Fruit fly (Drosophila melanogaster) whole organism, embryonic: Measurements from ENCODE around the gene hfp.

ENCODE experiments used
- Adf1 ChIP-seq: fragments of 200-800 bp; sonication (Bioruptor generic); IDR thresholded peaks from 2 replicates; pipeline ENCODE4 v1.3.6; 2022; ENCODE audit warnings: missing biosample characterization, missing genetic modification characterization
- BEAF-32 ChIP-seq: fragments of 200-800 bp; sonication (Bioruptor generic); optimal IDR thresholded peaks from 3 replicates; lab custom pipeline; 2017; ENCODE audit warnings: missing biosample characterization, missing genetic modification characterization, mild to moderate bottlenecking, moderate library complexity, missing genetic modification reagents
- BtbVII ChIP-seq: fragments of 200-800 bp; sonication (Bioruptor generic); optimal IDR thresholded peaks from 3 replicates; lab custom pipeline; 2017; ENCODE audit warnings: missing biosample characterization, mild to moderate bottlenecking, missing genetic modification characterization
- CG10979 ChIP-seq: fragments of 200-800 bp; sonication (Bioruptor generic); optimal IDR thresholded peaks from 2 replicates; lab custom pipeline; 2018; ENCODE audit warnings: missing biosample characterization, mild to moderate bottlenecking, missing genetic modification characterization, moderate library complexity
- CG12155 ChIP-seq: fragments of 200-800 bp; sonication (Bioruptor generic); optimal IDR thresholded peaks from 3 replicates; lab custom pipeline; 2016; ENCODE audit warnings: missing biosample characterization, missing genetic modification characterization
- CG15073 ChIP-seq: fragments of 200-800 bp; sonication (Bioruptor generic); optimal IDR thresholded peaks from 2 replicates; lab custom pipeline; 2016; ENCODE audit warnings: missing biosample characterization, missing genetic modification characterization
- CG15514 ChIP-seq: fragments of 200-800 bp; sonication (Bioruptor generic); optimal IDR thresholded peaks from 3 replicates; lab custom pipeline; 2017; ENCODE audit warnings: missing biosample characterization, missing genetic modification characterization, mild to moderate bottlenecking, moderate library complexity, missing genetic modification reagents
- CG15696 ChIP-seq: fragments of 200-800 bp; sonication (Bioruptor generic); optimal IDR thresholded peaks from 2 replicates; lab custom pipeline; 2019; ENCODE audit warnings: missing biosample characterization, mild to moderate bottlenecking, missing genetic modification characterization, moderate library complexity
- CG17912 ChIP-seq: fragments of 200-800 bp; sonication (Bioruptor generic); optimal IDR thresholded peaks from 2 replicates; lab custom pipeline; 2018; ENCODE audit warnings: missing biosample characterization, mild to moderate bottlenecking, missing genetic modification characterization
- CG2116 ChIP-seq: fragments of 200-800 bp; sonication (Bioruptor generic); optimal IDR thresholded peaks from 3 replicates; lab custom pipeline; 2018; ENCODE audit warnings: missing biosample characterization, mild to moderate bottlenecking, missing genetic modification characterization
- CG2712 ChIP-seq: fragments of 200-800 bp; optimal IDR thresholded peaks from 3 replicates; lab custom pipeline; 2019; ENCODE audit warnings: missing biosample characterization, mild to moderate bottlenecking, missing genetic modification characterization, moderate library complexity
- CG31441 ChIP-seq: fragments of 200-800 bp; sonication (Bioruptor generic); IDR thresholded peaks from 2 replicates; pipeline ENCODE4 v1.3.6; 2022; ENCODE audit warnings: missing biosample characterization, missing genetic modification characterization
- CG3281 ChIP-seq: fragments of 200-800 bp; sonication (Bioruptor generic); optimal IDR thresholded peaks from 3 replicates; lab custom pipeline; 2017; ENCODE audit warnings: missing biosample characterization, mild to moderate bottlenecking, missing genetic modification characterization
- CG3847 ChIP-seq: fragments of 200-800 bp; sonication (Bioruptor generic); IDR thresholded peaks from 2 replicates; pipeline ENCODE4 v1.3.6; 2022; ENCODE audit warnings: missing biosample characterization, missing genetic modification characterization
- CG4424 ChIP-seq: fragments of 200-800 bp; sonication (Bioruptor generic); optimal IDR thresholded peaks from 3 replicates; lab custom pipeline; 2016; ENCODE audit warnings: missing biosample characterization, missing genetic modification characterization
- CG7372 ChIP-seq: fragments of 200-800 bp; sonication (Bioruptor generic); IDR thresholded peaks from 2 replicates; pipeline ENCODE4 v1.3.6; 2022; ENCODE audit warnings: missing biosample characterization, missing genetic modification characterization
- CG8281 ChIP-seq: fragments of 200-800 bp; sonication (Bioruptor generic); optimal IDR thresholded peaks from 2 replicates; lab custom pipeline; 2018; ENCODE audit warnings: missing biosample characterization, mild to moderate bottlenecking, missing genetic modification characterization, moderate library complexity
- CG8290 ChIP-seq, 3 experiments: fragments of 200-800 bp; sonication (Bioruptor generic); optimal IDR thresholded peaks; 2 replicates each; lab custom pipeline; 2016 to 2019; ENCODE audit warnings: missing biosample characterization in 3 of 3, missing genetic modification characterization in 3 of 3, mild to moderate bottlenecking in 2 of 3, moderate library complexity in 1 of 3
- CG9817 ChIP-seq: fragments of 200-800 bp; sonication (Bioruptor generic); optimal IDR thresholded peaks from 2 replicates; lab custom pipeline; 2018; ENCODE audit warnings: missing biosample characterization, mild to moderate bottlenecking, missing genetic modification characterization, moderate library complexity
- CoRest ChIP-seq: fragments of 200-800 bp; sonication (Bioruptor generic); optimal IDR thresholded peaks from 3 replicates; lab custom pipeline; 2018; ENCODE audit warnings: missing biosample characterization, mild to moderate bottlenecking, missing genetic modification characterization, moderate library complexity
- Fer1 ChIP-seq: fragments of 200-800 bp; sonication (Bioruptor generic); optimal IDR thresholded peaks from 2 replicates; lab custom pipeline; 2017; ENCODE audit warnings: missing biosample characterization, mild to moderate bottlenecking, missing genetic modification characterization
- Lpt ChIP-seq: fragments of >200 bp; optimal IDR thresholded peaks from 2 replicates; lab custom pipeline; 2018; ENCODE audit warnings: missing biosample characterization, missing genetic modification characterization
- Max ChIP-seq: fragments of 200-800 bp; sonication (Bioruptor generic); optimal IDR thresholded peaks from 2 replicates; lab custom pipeline; 2016; ENCODE audit warnings: missing biosample characterization, mild to moderate bottlenecking, missing genetic modification characterization
- Med ChIP-seq: fragments of 200-800 bp; sonication (Bioruptor generic); peaks from one replicate; lab custom pipeline; 2016; ENCODE audit warnings: missing biosample characterization, missing genetic modification characterization, mild to moderate bottlenecking, inconsistent platforms, moderate library complexity
- Nf-YA ChIP-seq: fragments of 200-800 bp; sonication (Bioruptor generic); IDR thresholded peaks from 2 replicates; pipeline ENCODE4 v1.3.6; 2022; ENCODE audit warnings: missing biosample characterization, missing genetic modification characterization
- Oli ChIP-seq: fragments of 200-800 bp; sonication (Bioruptor generic); optimal IDR thresholded peaks from 2 replicates; lab custom pipeline; 2018; ENCODE audit warnings: missing biosample characterization, mild to moderate bottlenecking, missing genetic modification characterization, moderate library complexity
- Ssrp ChIP-seq: fragments of 200-800 bp; sonication (Bioruptor generic); optimal IDR thresholded peaks from 2 replicates; lab custom pipeline; 2018; ENCODE audit warnings: missing biosample characterization, mild to moderate bottlenecking, missing genetic modification characterization, moderate library complexity
- Trl ChIP-seq, 3 experiments: fragments of >200 bp in 2 of 3; fragments of 200-800 bp in 1 of 3; sonication (Bioruptor generic) in 1 of 3; optimal IDR thresholded peaks; 2 replicates in 1 of 3; 3 replicates in 2 of 3; lab custom pipeline; 2016 to 2017; ENCODE audit warnings: missing biosample characterization in 1 of 3, missing genetic modification characterization in 1 of 3
- corto ChIP-seq: fragments of 200-800 bp; sonication (Bioruptor generic); optimal IDR thresholded peaks from 2 replicates; lab custom pipeline; 2016; ENCODE audit warnings: missing biosample characterization, mild to moderate bottlenecking, missing genetic modification characterization, moderate library complexity
- crc ChIP-seq: fragments of 200-800 bp; sonication (Bioruptor generic); optimal IDR thresholded peaks from 2 replicates; lab custom pipeline; 2016; ENCODE audit warnings: missing biosample characterization, missing genetic modification characterization
- danr ChIP-seq: fragments of 200-800 bp; sonication (Bioruptor generic); IDR thresholded peaks from 2 replicates; pipeline ENCODE4 v1.3.6; 2022; ENCODE audit warnings: missing biosample characterization, missing genetic modification characterization
- dysf ChIP-seq: fragments of 200-800 bp; sonication (Bioruptor generic); IDR thresholded peaks from 3 replicates; pipeline ENCODE4 v1.3.6; 2022; ENCODE audit warnings: missing biosample characterization, missing genetic modification characterization
- fd64A ChIP-seq: fragments of 200-800 bp; sonication (Bioruptor generic); optimal IDR thresholded peaks from 3 replicates; lab custom pipeline; 2018; ENCODE audit warnings: missing biosample characterization, mild to moderate bottlenecking, missing genetic modification characterization
- ftz-f1 ChIP-seq: fragments of 200-800 bp; sonication (Bioruptor generic); optimal IDR thresholded peaks from 2 replicates; lab custom pipeline; 2016; ENCODE audit warnings: missing biosample characterization, missing genetic modification characterization
- gce ChIP-seq: fragments of 200-800 bp; sonication (Bioruptor generic); IDR thresholded peaks from 3 replicates; pipeline ENCODE4 v1.3.6; 2022; ENCODE audit warnings: missing biosample characterization, missing genetic modification characterization
- inv ChIP-seq: fragments of 200-800 bp; sonication (Bioruptor generic); IDR thresholded peaks from 2 replicates; pipeline ENCODE4 v1.3.6; 2022; ENCODE audit warnings: missing biosample characterization, missing genetic modification characterization; ENCODE audit not compliant: partially characterized antibody
- ken ChIP-seq: fragments of 200-800 bp; sonication (Bioruptor generic); IDR thresholded peaks from 3 replicates; pipeline ENCODE4 v1.3.6; 2022; ENCODE audit warnings: missing biosample characterization, missing genetic modification characterization
- lilli ChIP-seq: fragments of 200-800 bp; sonication (Bioruptor generic); optimal IDR thresholded peaks from 3 replicates; lab custom pipeline; 2016; ENCODE audit warnings: missing biosample characterization, missing genetic modification characterization
- lov ChIP-seq, 2 experiments: fragments of 200-800 bp in 1 of 2; fragments of >200 bp in 1 of 2; sonication (Bioruptor generic) in 1 of 2; IDR thresholded peaks in 1 of 2; optimal IDR thresholded peaks in 1 of 2; 2 replicates in 1 of 2; 3 replicates in 1 of 2; pipeline versions ENCODE4 v1.3.6 to Lab custom; 2017 to 2022; ENCODE audit warnings: missing biosample characterization in 1 of 2, missing genetic modification characterization in 1 of 2
- otp ChIP-seq: fragments of 200-800 bp; sonication (Bioruptor generic); IDR thresholded peaks from 3 replicates; pipeline ENCODE4, ENCODE4 v1.3.6; 2022; ENCODE audit warnings: missing biosample characterization, missing genetic modification characterization
- pan ChIP-seq, 4 experiments: fragments of >200 bp in 3 of 4; fragments of 200-800 bp in 1 of 4; sonication (Bioruptor generic) in 1 of 4; optimal IDR thresholded peaks in 3 of 4; IDR thresholded peaks in 1 of 4; 2 replicates each; pipeline versions ENCODE4 v1.3.6 to Lab custom; 2017 to 2022; ENCODE audit warnings: missing biosample characterization in 2 of 4, missing genetic modification characterization in 2 of 4, mixed read lengths in 1 of 4
- pb ChIP-seq: fragments of 200-800 bp; sonication (Bioruptor generic); optimal IDR thresholded peaks from 3 replicates; lab custom pipeline; 2016; ENCODE audit warnings: missing biosample characterization, missing genetic modification characterization
- ranshi ChIP-seq: fragments of 200-800 bp; sonication (Bioruptor generic); IDR thresholded peaks from 2 replicates; pipeline ENCODE4 v1.3.6; 2022; ENCODE audit warnings: missing biosample characterization, missing genetic modification characterization
- repo ChIP-seq: fragments of 200-800 bp; sonication (Bioruptor generic); optimal IDR thresholded peaks from 2 replicates; lab custom pipeline; 2016; ENCODE audit warnings: missing biosample characterization, missing genetic modification characterization
- tio ChIP-seq: fragments of 200-800 bp; sonication (Bioruptor generic); optimal IDR thresholded peaks from 2 replicates; lab custom pipeline; 2017; ENCODE audit warnings: missing biosample characterization, missing genetic modification characterization, inconsistent platforms
- tx ChIP-seq: fragments of 200-800 bp; sonication (Bioruptor generic); optimal IDR thresholded peaks from 2 replicates; lab custom pipeline; 2016; ENCODE audit warnings: missing biosample characterization, missing genetic modification characterization
- wek ChIP-seq: fragments of 200-800 bp; sonication (Bioruptor generic); optimal IDR thresholded peaks from 3 replicates; lab custom pipeline; 2018; ENCODE audit warnings: missing biosample characterization, mild to moderate bottlenecking, missing genetic modification characterization, moderate library complexity

The hfp gene

DNA sequence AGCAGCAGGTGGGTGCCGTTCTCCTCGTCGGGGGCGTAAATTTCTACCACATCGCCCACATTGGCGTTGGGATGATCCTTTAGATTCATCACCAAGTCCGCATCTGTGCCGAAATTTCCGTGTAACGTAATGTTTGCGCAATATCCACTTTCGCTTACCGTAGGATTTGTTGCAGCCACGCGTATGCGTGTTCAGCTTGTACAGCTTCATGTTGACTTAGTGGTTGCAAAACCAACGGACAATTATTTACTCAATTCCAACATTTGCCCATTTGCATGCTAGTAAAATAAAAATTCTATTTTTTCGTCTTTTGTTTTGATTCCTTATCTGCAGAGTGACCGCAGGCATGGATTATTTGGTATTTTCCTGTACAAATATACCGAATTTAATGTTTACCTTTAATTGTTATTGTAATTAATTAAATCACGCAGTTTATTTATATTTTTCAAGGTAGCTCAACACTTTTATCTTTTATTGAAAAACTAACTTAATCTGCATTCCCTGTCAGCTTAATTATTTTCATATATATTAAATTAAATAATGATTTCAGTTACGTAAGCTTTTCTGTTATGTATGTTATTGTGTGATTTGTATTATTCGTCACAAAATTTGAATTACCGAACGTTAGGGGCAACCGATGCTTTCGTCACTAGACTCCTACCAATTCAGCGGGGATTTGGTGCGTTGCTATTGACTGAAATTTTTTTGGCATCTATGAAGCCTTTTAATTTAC lies 31.5 kb upstream of the hfp start, which contains the start of gene Iml1 (continued):
- TF ChIP-seq dysf (peak; percentile 53; the same call in 2 of the 3 replicates), Lpt (GFP tag; lab: Kevin White, UChicago) (no peak), inv (no peak), CG2116 (peak; percentile 44), Oli (peak; percentile 11), CG10979 (peak; percentile 24), Trl (optimal IDR thresholded peaks at IDR 0.05; lab: Kevin White, UChicago) (no peak), Trl (GFP tag; optimal IDR thresholded peaks at IDR 0.05; lab: Kevin White, UChicago) (peak; percentile 32), CoRest (no peak), CG17912 (GFP tag; lab: Kevin White, UChicago) (no peak), Nf-YA (GFP tag; lab: Robert Waterston, UW) (no peak), Ssrp (tag; lab: Kevin White, UChicago) (peak; percentile 11), lilli (no peak), BtbVII (GFP tag; lab: Kevin White, UChicago) (no peak), CG8281 (no peak), ken (GFP tag; lab: Robert Waterston, UW) (0 out of 3 replicates have a peak, but pooled peaks have one; percentile 23), Med (peak; percentile 74), CG15073 (GFP tag; lab: Kevin White, UChicago) (no peak), CG15696 (peak; percentile 6), corto (GFP tag; lab: Kevin White, UChicago) (no peak), fd64A (GFP tag; lab: Kevin White, UChicago) (no peak), wek (no peak), CG31441 (GFP tag; lab: Robert Waterston, UW) (no peak), ftz-f1 (GFP tag; lab: Kevin White, UChicago) (no peak), ranshi (GFP tag; lab: Robert Waterston, UW) (0 out of 2 replicates have a peak, but pooled peaks have one; percentile 15), CG8290 (GFP tag; optimal IDR thresholded peaks at IDR 0.05; lab: Kevin White, UChicago) (no peak), CG8290 (tag; optimal IDR thresholded peaks at IDR 0.05; lab: Kevin White, UChicago) (no peak), otp (GFP tag; lab: Robert Waterston, UW) (no peak), gce (GFP tag; lab: Robert Waterston, UW) (no peak), repo (GFP tag; lab: Kevin White, UChicago) (no peak), CG9817 (tag; lab: Kevin White, UChicago) (peak; percentile 8), CG12155 (GFP tag; lab: Kevin White, UChicago) (no peak), tio (GFP tag; lab: Kevin White, UChicago) (no peak), danr (GFP tag; lab: Robert Waterston, UW) (no peak), tx (GFP tag; lab: Kevin White, UChicago) (no peak), CG4424 (GFP tag; lab: Kevin White, UChicago) (peak; percentile 61), BEAF-32 (GFP tag; lab: Kevin White, UChicago) (no peak), CG7372 (GFP tag; lab: Robert Waterston, UW) (peak; percentile 20; the same call in 1 of the 2 replicates), pan (optimal IDR thresholded peaks at IDR 0.05; lab: Kevin White, UChicago) (no peak), pan (GFP tag; optimal IDR thresholded peaks at IDR 0.05 in 1 of 2, IDR thresholded peaks at IDR 0.05 in 1 of 2) (peak in 1 of 2 experiments; percentile 53), Fer1 (no peak), pb (GFP tag; lab: Kevin White, UChicago) (no peak), Max (GFP tag; lab: Kevin White, UChicago) (no peak), Adf1 (no peak), CG2712 (tag; lab: Kevin White, UChicago) (no peak), CG3281 (GFP tag; lab: Kevin White, UChicago) (no peak), lov (optimal IDR thresholded peaks at IDR 0.05; lab: Kevin White, UChicago) (no peak), lov (GFP tag; IDR thresholded peaks at IDR 0.05; lab: Robert Waterston, UW) (no peak), crc (GFP tag; lab: Kevin White, UChicago) (no peak), CG15514 (GFP tag; lab: Kevin White, UChicago) (peak; percentile 95), CG3847 (GFP tag; lab: Robert Waterston, UW) (no peak)
